Worm (Caenorhabditis elegans): ENCODE measurements around the gene sre-55.

Gene sre-55

ce11 chrII:12324159-12324558, 4.9 kb upstream of the sre-55 start, which contains the start of gene sre-56:
Gene sre-56 (plus strand): TSS chrII:12324459.
- no peak for TF ChIP-seq zip-11 (GFP tag; IDR thresholded peaks at IDR 0.05)
- TF ChIP-seq aha-1 (tag), result peak; percentile 51

ce11 chrII:12332624-12333023, 3.5 kb downstream of the sre-55 start, which contains the start of gene sre-54:
Gene sre-54 (plus strand): TSS chrII:12332924.
- no peak for TF ChIP-seq spr-3 (GFP tag; optimal IDR thresholded peaks at IDR 0.05)
- TF ChIP-seq nhr-6 (tag; optimal IDR thresholded peaks at IDR 0.05), result no peak
- no peak for TF ChIP-seq hlh-30 (tag; optimal IDR thresholded peaks at IDR 0.05; ENCODE audit: insufficient read depth)
- TF ChIP-seq pha-4 (GFP tag; IDR thresholded peaks at IDR 0.05), result no peak
- TF ChIP-seq pha-4 (tag; optimal IDR thresholded peaks at IDR 0.05), result no peak
- TF ChIP-seq duxl-1 (tag; optimal IDR thresholded peaks at IDR 0.05; ENCODE audit: poor library complexity), result no peak
- no peak for TF ChIP-seq hif-1 (tag; optimal IDR thresholded peaks at IDR 0.05)
- TF ChIP-seq mdt-29 (GFP tag; IDR thresholded peaks at IDR 0.05), result no peak
- no peak for TF ChIP-seq php-3 (GFP tag; IDR thresholded peaks at IDR 0.05)
- TF ChIP-seq unc-130 (GFP tag; optimal IDR thresholded peaks at IDR 0.05), result no peak
- TF ChIP-seq lin-1 (GFP tag; IDR thresholded peaks at IDR 0.05), result no peak
- TF ChIP-seq nhr-10 (tag; optimal IDR thresholded peaks at IDR 0.05), result no peak
- TF ChIP-seq ces-1 (GFP tag; optimal IDR thresholded peaks at IDR 0.05), result no peak
- no peak for TF ChIP-seq cey-2 (tag; optimal IDR thresholded peaks at IDR 0.05; ENCODE audit: borderline replicate concordance, insufficient read depth)
- TF ChIP-seq lin-39 (tag; optimal IDR thresholded peaks at IDR 0.05), result no peak

- TF ChIP-seq F26F4.8 (GFP tag; conservative IDR thresholded peaks at IDR 0.05), result no peak
- TF ChIP-seq nhr-102 (tag; optimal IDR thresholded peaks at IDR 0.05), result no peak
- no peak for TF ChIP-seq aly-2 (tag; optimal IDR thresholded peaks at IDR 0.05)
- TF ChIP-seq nhr-77 (tag; optimal IDR thresholded peaks at IDR 0.05), result no peak
Measured at ce11 chrII:12335430-12335829, 6.3 kb downstream of the sre-55 start, which contains the start of gene sre-52. Gene sre-52 (plus strand): TSS chrII:12335730.

ce11 chrII:12339152-12339551, 10.1 kb downstream of the sre-55 start:
- TF ChIP-seq Y75B8A.6 (GFP tag; IDR thresholded peaks at IDR 0.05) (no peak), ZK546.5 (tag; optimal IDR thresholded peaks at IDR 0.05) (no peak), lin-29 (GFP tag; IDR thresholded peaks at IDR 0.05) (no peak), nhr-102 (tag; optimal IDR thresholded peaks at IDR 0.05) (no peak), lir-3 (tag; optimal IDR thresholded peaks at IDR 0.05) (no peak), rbr-2 (tag; optimal IDR thresholded peaks at IDR 0.05) (peak; percentile 57), F10B5.3 (tag; optimal IDR thresholded peaks at IDR 0.05) (no peak), set-16 (GFP tag; IDR thresholded peaks at IDR 0.05) (no peak), saeg-2 (GFP tag; IDR thresholded peaks at IDR 0.05) (no peak), skn-1 (tag; optimal IDR thresholded peaks at IDR 0.05) (no peak), tag-97 (GFP tag; IDR thresholded peaks at IDR 0.05) (no peak), mdt-29 (GFP tag; IDR thresholded peaks at IDR 0.05) (no peak), mdl-1 (tag; optimal IDR thresholded peaks at IDR 0.05) (peak in 1 of 2 experiments; percentile 57), madf-9 (GFP tag; conservative IDR thresholded peaks at IDR 0.05) (no peak), hif-1 (tag; optimal IDR thresholded peaks at IDR 0.05) (peak in 1 of 2 experiments; percentile 59), ceh-20 (GFP tag; IDR thresholded peaks at IDR 0.05) (no peak), mep-1 (tag; optimal IDR thresholded peaks at IDR 0.05) (peak; percentile 78), snpc-1.2 (GFP tag; IDR thresholded peaks at IDR 0.05) (no peak), vab-7 (GFP tag; IDR thresholded peaks at IDR 0.05) (no peak), arid-1 (GFP tag; conservative IDR thresholded peaks at IDR 0.05) (no peak), T20F7.1 (GFP tag; optimal IDR thresholded peaks at IDR 0.05) (no peak), zfp-3 (GFP tag; conservative IDR thresholded peaks at IDR 0.05) (no peak), unc-39 (tag; optimal IDR thresholded peaks at IDR 0.05) (no peak), nhr-76 (tag; optimal IDR thresholded peaks at IDR 0.05) (no peak), nhr-42 (GFP tag; IDR thresholded peaks at IDR 0.05) (no peak), php-3 (GFP tag; IDR thresholded peaks at IDR 0.05) (no peak), egl-43 (GFP tag; IDR thresholded peaks at IDR 0.05) (no peak), tra-1 (GFP tag; IDR thresholded peaks at IDR 0.05) (no peak), hlh-30 (tag; optimal IDR thresholded peaks at IDR 0.05; ENCODE audit: insufficient read depth) (peak; percentile 95), nhr-77 (tag; optimal IDR thresholded peaks at IDR 0.05) (peak; percentile 30), daf-8 (GFP tag; IDR thresholded peaks at IDR 0.05) (no peak)

All from whole organism, L4 larva.